Worm (Caenorhabditis elegans) whole organism, L3 larva: ENCODE data around the gene M28.8.

Source experiments
- R02D3.7 ChIP-seq: fragments of 150-350 bp; optimal IDR thresholded peaks from 2 replicates; lab custom pipeline; 2014; ENCODE audit warnings: missing biosample characterization, missing genetic modification characterization
- ceh-16 ChIP-seq: sonication (generic microtip); optimal IDR thresholded peaks from 2 replicates; lab custom pipeline; 2017; ENCODE audit warnings: missing biosample characterization, missing genetic modification characterization
- ceh-28 ChIP-seq: fragments of 150-350 bp; optimal IDR thresholded peaks from 2 replicates; lab custom pipeline; 2014; ENCODE audit warnings: missing biosample characterization, missing genetic modification reagents, missing genetic modification characterization
- ceh-9 ChIP-seq: sonication (generic microtip); optimal IDR thresholded peaks from 2 replicates; lab custom pipeline; 2018; ENCODE audit warnings: missing biosample characterization, missing genetic modification characterization
- egl-5 ChIP-seq: fragments of 150-350 bp; optimal IDR thresholded peaks from 2 replicates; lab custom pipeline; 2017; ENCODE audit warnings: missing biosample characterization, missing genetic modification reagents, missing genetic modification characterization, inconsistent platforms
- elt-2 ChIP-seq: sonication (generic microtip); optimal IDR thresholded peaks from 2 replicates; lab custom pipeline; 2016; ENCODE audit warnings: missing genetic modification reagents, mild to moderate bottlenecking, missing genetic modification characterization, missing compliant biosample characterization
- eor-1 ChIP-seq, 2 experiments: fragments of 150-350 bp; optimal IDR thresholded peaks; 2 replicates each; lab custom pipeline; 2014 to 2018; ENCODE audit warnings: missing biosample characterization in 2 of 2, missing genetic modification characterization in 2 of 2
- fkh-10 ChIP-seq: sonication (generic microtip); optimal IDR thresholded peaks from 2 replicates; lab custom pipeline; 2017; ENCODE audit warnings: missing biosample characterization, missing genetic modification reagents, missing genetic modification characterization
- fkh-2 ChIP-seq: fragments of 150-350 bp; optimal IDR thresholded peaks from 2 replicates; lab custom pipeline; 2014; ENCODE audit warnings: missing biosample characterization, missing genetic modification reagents, missing genetic modification characterization
- jun-1 ChIP-seq: fragments of 150-350 bp; optimal IDR thresholded peaks from 2 replicates; lab custom pipeline; 2014; ENCODE audit warnings: missing biosample characterization, missing genetic modification reagents, missing genetic modification characterization
- lin-15B ChIP-seq: fragments of 150-350 bp; optimal IDR thresholded peaks from 2 replicates; lab custom pipeline; 2014; ENCODE audit warnings: missing biosample characterization, missing genetic modification characterization
- lsy-12 ChIP-seq: sonication (generic microtip); optimal IDR thresholded peaks from 2 replicates; lab custom pipeline; 2016; ENCODE audit warnings: mild to moderate bottlenecking, missing genetic modification characterization, missing compliant biosample characterization
- nfya-1 ChIP-seq: sonication (generic microtip); optimal IDR thresholded peaks from 2 replicates; lab custom pipeline; 2017; ENCODE audit warnings: missing genetic modification characterization, mild to moderate bottlenecking, missing compliant biosample characterization, antibody characterized with exemption, moderate library complexity; ENCODE audit not compliant: insufficient read depth
- nhr-12 ChIP-seq: fragments of 150-350 bp; optimal IDR thresholded peaks from 2 replicates; lab custom pipeline; 2014; ENCODE audit warnings: missing biosample characterization, missing genetic modification characterization
- nhr-237 ChIP-seq: fragments of 150-350 bp; optimal IDR thresholded peaks from 2 replicates; lab custom pipeline; 2014; ENCODE audit warnings: missing biosample characterization, missing genetic modification characterization
- nhr-25 ChIP-seq: sonication (generic microtip); optimal IDR thresholded peaks from 2 replicates; lab custom pipeline; 2017; ENCODE audit warnings: missing biosample characterization, missing genetic modification characterization
- nhr-28 ChIP-seq: fragments of 150-350 bp; optimal IDR thresholded peaks from 2 replicates; lab custom pipeline; 2014; ENCODE audit warnings: missing biosample characterization, missing genetic modification characterization
- nhr-43 ChIP-seq: sonication (generic microtip); optimal IDR thresholded peaks from 2 replicates; lab custom pipeline; 2016; ENCODE audit warnings: mild to moderate bottlenecking, missing genetic modification characterization, missing compliant biosample characterization; ENCODE audit not compliant: poor library complexity, severe bottlenecking
- nhr-76 ChIP-seq: fragments of 150-350 bp; sonication (generic microtip); optimal IDR thresholded peaks from 5 replicates; lab custom pipeline; 2014; ENCODE audit warnings: missing biosample characterization, missing genetic modification characterization
- nhr-77 ChIP-seq: fragments of 150-350 bp; optimal IDR thresholded peaks from 2 replicates; lab custom pipeline; 2014; ENCODE audit warnings: missing biosample characterization, missing genetic modification characterization
- pqm-1 ChIP-seq: fragments of 150-350 bp; optimal IDR thresholded peaks from 2 replicates; lab custom pipeline; 2017; ENCODE audit warnings: missing biosample characterization, missing genetic modification characterization, inconsistent platforms
- sea-2 ChIP-seq: fragments of 150-350 bp; sonication (generic microtip); optimal IDR thresholded peaks from 4 replicates; lab custom pipeline; 2014; ENCODE audit warnings: missing biosample characterization, missing genetic modification reagents, missing genetic modification characterization
- skn-1 ChIP-seq: fragments of 150-350 bp; optimal IDR thresholded peaks from 2 replicates; lab custom pipeline; 2014; ENCODE audit warnings: missing biosample characterization, missing genetic modification characterization
- ztf-11 ChIP-seq: fragments of 150-350 bp; optimal IDR thresholded peaks from 2 replicates; lab custom pipeline; 2014; ENCODE audit warnings: missing biosample characterization, missing genetic modification characterization
- ztf-4 ChIP-seq: fragments of 150-350 bp; optimal IDR thresholded peaks from 2 replicates; lab custom pipeline; 2014; ENCODE audit warnings: missing biosample characterization, missing genetic modification characterization

The M28.8 gene

DNA sequence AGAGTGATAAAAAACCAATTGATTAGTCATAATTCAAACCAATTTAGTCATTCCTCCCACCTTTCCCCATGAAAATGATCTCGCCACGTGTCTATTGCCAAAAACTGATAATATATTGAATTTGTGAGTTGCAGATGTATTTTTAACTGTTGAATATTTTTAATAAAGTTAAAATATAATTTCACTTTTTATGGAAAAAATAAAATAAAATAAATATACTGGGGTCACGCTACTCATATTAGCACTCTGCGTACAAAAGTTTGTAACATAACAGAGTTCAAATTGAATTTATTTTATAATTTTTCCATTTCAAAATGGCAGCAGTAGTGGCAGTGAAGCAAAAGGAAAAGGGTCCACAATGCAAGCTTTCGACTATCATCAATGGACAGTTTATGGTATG lies 9.9 kb upstream of the M28.8 start, which contains the start of gene C14A4.13:
C14A4.13 (plus strand) TSS at position 301 of the 400 bp plus-strand sequence.
- TF ChIP-seq nhr-12 (no peak), ceh-16 (tag; lab: Kevin White, UChicago) (no peak), ztf-4 (no peak), sea-2 (GFP tag; lab: Kevin White, UChicago) (no peak), fkh-10 (no peak), nfya-1 (no peak), nhr-43 (tag; lab: Kevin White, UChicago) (no peak), nhr-237 (tag; lab: Kevin White, UChicago) (no peak), ceh-9 (tag; lab: Kevin White, UChicago) (no peak), lin-15B (tag; lab: Kevin White, UChicago) (no peak)
- TF ChIP-seq, all 47 proteins: peak for 0

DNA sequence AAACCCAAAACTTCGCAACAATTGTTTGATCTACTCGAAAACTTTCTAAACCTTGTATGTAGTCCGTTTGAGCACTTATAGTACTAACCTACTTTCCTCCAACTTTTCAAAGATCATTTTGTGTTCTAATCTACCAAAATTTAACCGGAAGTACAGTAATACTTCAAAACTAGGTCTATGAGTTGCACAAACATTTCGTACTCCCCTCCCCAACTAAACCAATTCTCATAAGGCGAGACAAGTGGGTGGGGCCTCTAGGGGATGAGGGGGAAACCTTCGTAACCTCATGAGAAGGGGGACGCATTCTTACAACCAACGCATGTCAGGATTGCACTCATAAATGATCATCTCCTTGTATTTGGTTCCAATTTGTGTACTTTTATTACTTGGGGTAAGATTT lies 6.1 kb upstream of the M28.8 start, which contains the start of gene cutl-9:
cutl-9 (plus strand) TSS at position 301 of the 400 bp plus-strand sequence.
- TF ChIP-seq lsy-12 (tag; lab: Kevin White, UChicago) (no peak), nhr-43 (tag; lab: Kevin White, UChicago) (no peak), elt-2 (tag; lab: Kevin White, UChicago) (no peak), ztf-11 (no peak), ceh-16 (tag; lab: Kevin White, UChicago) (no peak), nhr-76 (no peak)
- TF ChIP-seq, all 47 proteins: peak for 0

DNA sequence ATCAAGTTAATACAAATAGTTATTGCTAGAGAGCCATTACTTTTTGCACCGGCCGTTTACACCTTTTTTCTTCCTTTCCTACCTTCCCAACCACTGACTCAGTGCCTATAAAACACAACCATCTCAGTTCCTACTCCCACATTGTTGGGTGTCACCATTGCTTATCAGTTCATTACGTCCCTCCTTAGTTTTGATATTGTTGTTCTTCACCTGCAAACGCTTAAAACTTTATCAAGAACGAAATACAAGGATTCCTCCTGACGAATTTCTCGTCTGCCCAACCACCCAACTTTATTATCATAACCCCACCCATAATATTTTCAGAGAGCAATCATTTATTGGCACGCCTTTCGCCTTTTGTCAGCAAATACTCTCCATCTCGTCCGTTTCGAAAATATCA lies 977 bp upstream of the M28.8 start:
- TF ChIP-seq fkh-2 (tag; lab: Kevin White, UChicago) (no peak), pqm-1 (tag; lab: Kevin White, UChicago) (peak; percentile 38), sea-2 (GFP tag; lab: Kevin White, UChicago) (no peak), nfya-1 (no peak), jun-1 (tag; lab: Kevin White, UChicago) (peak; percentile 38), elt-2 (tag; lab: Kevin White, UChicago) (peak; percentile 84)
- TF ChIP-seq, all 47 proteins: peak for 3

DNA sequence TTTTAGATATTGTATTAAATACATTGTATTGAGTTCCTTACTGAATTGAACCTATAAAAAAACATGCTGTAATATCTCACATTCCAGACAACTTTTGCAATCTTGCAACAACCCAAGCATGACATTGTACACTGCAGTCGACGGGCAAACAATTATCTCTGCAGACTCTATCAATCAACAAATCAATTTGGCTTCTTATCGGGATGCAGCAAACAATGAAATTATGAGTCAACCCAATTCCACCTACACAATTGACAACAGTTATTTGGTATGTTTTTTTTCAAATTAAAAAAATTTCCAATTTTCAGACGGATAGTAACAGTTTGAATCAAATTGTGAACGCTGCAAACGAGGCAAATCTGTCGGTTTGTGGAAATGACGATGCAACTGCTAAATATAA lies 2.9 kb downstream of the M28.8 start:
- peak; percentile 20 for TF ChIP-seq pqm-1 (tag; lab: Kevin White, UChicago)
- TF ChIP-seq ceh-28 (tag; lab: Kevin White, UChicago): no peak
- TF ChIP-seq elt-2 (tag; lab: Kevin White, UChicago): peak; percentile 28
- TF ChIP-seq, all 47 proteins: peak for 2

DNA sequence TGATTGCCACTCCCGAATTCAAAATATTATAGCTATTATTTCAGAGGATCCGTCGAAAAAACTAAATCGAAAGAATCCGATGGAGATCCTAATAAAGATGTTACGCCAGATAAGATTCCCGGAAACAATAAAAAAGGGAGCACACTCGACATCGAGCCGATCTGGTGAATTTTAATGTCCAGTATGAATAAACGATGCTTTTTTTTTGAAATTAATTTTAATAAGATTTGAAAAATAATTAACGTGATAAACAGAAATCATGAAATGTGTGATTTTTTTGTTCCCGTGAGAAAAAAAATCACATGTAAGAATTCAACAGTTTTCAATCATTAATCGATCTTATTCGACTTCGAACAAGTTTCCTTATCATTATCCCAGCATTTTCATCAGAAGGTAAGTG lies 11.0 kb downstream of the M28.8 start, which contains the start of gene M28.9:
M28.9 (plus strand) TSS at position 301 of the 400 bp plus-strand sequence.
- TF ChIP-seq skn-1: no peak

DNA sequence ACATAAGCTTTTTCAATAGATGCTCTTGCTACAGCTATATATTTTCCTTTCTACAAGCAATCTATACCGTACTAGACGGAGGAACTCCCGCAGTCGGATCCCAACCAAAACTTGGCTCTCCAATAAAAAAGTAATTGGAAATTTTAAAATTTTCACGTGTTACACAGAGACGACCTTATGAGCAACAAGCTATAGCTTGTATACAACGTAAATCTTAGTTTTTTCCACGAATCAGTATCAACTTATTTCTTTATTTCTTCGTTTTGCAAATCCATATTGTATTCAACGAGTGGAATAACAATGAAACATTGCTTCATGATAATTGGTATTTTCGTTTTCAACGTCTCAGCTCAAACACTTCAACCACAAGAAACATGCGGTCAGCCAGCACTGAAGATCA lies 15.3 kb downstream of the M28.8 start, which contains the start of gene M28.4:
M28.4 (plus strand) TSS at position 301 of the 400 bp plus-strand sequence.
- no peak for TF ChIP-seq nhr-77 (tag; lab: Kevin White, UChicago)
- no peak for TF ChIP-seq R02D3.7
- TF ChIP-seq egl-5 (tag; lab: Kevin White, UChicago): no peak
- TF ChIP-seq nhr-25 (tag; lab: Kevin White, UChicago): no peak
- TF ChIP-seq nhr-28: no peak
- TF ChIP-seq pqm-1 (tag; lab: Kevin White, UChicago): no peak
- no peak for TF ChIP-seq lin-15B (tag; lab: Kevin White, UChicago)
- no peak for TF ChIP-seq eor-1 (tag; optimal IDR thresholded peaks at IDR 0.05; lab: Kevin White, UChicago)
- no peak for TF ChIP-seq skn-1
- no peak for TF ChIP-seq nhr-76
- no peak for TF ChIP-seq fkh-10
- TF ChIP-seq sea-2 (GFP tag; lab: Kevin White, UChicago): no peak

DNA sequence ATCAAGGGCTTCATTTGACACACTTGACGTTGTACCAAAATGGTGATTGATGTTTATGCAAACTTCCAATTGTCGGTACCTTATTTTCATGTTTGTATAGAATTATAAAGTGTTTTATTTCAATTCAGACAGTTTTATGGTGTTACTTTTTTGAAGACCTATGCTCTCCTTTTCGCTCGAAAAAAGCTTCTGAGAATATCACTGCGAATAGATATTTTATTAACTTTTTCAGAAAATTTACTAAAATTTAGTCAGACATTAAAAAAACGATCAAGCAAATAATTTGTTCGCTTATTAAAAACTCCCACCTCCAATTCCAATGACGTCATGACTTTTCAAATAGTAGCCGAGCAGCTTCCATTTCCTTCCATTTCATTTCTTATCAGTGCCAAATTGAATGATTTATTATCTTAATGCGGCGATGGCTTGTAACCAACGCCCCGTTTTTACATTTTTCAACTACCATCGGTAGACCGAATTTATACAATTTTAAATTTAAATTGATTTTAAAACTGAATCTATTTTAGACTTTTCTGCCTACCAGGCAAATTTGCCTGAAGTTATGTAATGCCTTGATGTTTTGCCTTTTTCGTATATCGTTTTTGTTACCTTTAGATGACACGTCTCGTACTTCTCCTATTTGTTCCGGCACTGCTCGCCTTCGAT lies 19.0 kb downstream of the M28.8 start, which contains the start of gene M28.10:
M28.10 (plus strand) TSS at position 616 of the 666 bp plus-strand sequence.
- no peak for TF ChIP-seq ceh-9 (tag; lab: Kevin White, UChicago)
- peak; percentile 58 for TF ChIP-seq elt-2 (tag; lab: Kevin White, UChicago)
- TF ChIP-seq pqm-1 (tag; lab: Kevin White, UChicago): peak; percentile 12
